Fruit fly (Drosophila melanogaster): ENCODE data around the gene Apl.

The Apl gene

dm6 chr3L:16602736-16603144 lies 7.8 kb downstream of the Apl start, which contains the start of gene Arts (continued):
- TF ChIP-seq lola (GFP tag; optimal IDR thresholded peaks at IDR 0.05) (peak in 1 of 3 experiments; percentile 45), CG12391 (tag; optimal IDR thresholded peaks at IDR 0.05) (peak; percentile 39), tup (GFP tag; optimal IDR thresholded peaks at IDR 0.05) (no peak), ERR (GFP tag; optimal IDR thresholded peaks at IDR 0.05) (no peak), chif (GFP tag; optimal IDR thresholded peaks at IDR 0.05) (no peak), CG18476 (GFP tag; optimal IDR thresholded peaks at IDR 0.05) (no peak), CG12071 (GFP tag; optimal IDR thresholded peaks at IDR 0.05) (no peak), CG10462 (GFP tag; optimal IDR thresholded peaks at IDR 0.05) (no peak), Stat92E (GFP tag; optimal IDR thresholded peaks at IDR 0.05) (no peak), CG2199 (GFP tag; IDR thresholded peaks at IDR 0.05) (no peak), cwo (GFP tag; optimal IDR thresholded peaks at IDR 0.05) (no peak), fru (optimal IDR thresholded peaks at IDR 0.05) (no peak), CG3065 (GFP tag; optimal IDR thresholded peaks at IDR 0.05) (no peak), crol (GFP tag; IDR thresholded peaks at IDR 0.05) (no peak), Nf-YC (tag; optimal IDR thresholded peaks at IDR 0.05) (peak; percentile 40), CG15696 (tag; optimal IDR thresholded peaks at IDR 0.05) (peak; percentile 32), lilli (GFP tag; optimal IDR thresholded peaks at IDR 0.05) (peak; percentile 15), CG4424 (GFP tag; optimal IDR thresholded peaks at IDR 0.05) (peak; percentile 41), CG10431 (GFP tag; optimal IDR thresholded peaks at IDR 0.05) (no peak), CG30403 (GFP tag; optimal IDR thresholded peaks at IDR 0.05) (peak; percentile 20), CG4854 (GFP tag; optimal IDR thresholded peaks at IDR 0.05) (no peak), Xrp1 (GFP tag; IDR thresholded peaks at IDR 0.05) (no peak), CG1832 (GFP tag; optimal IDR thresholded peaks at IDR 0.05) (no peak), cas (GFP tag; IDR thresholded peaks at IDR 0.05) (no peak), kay (GFP tag; optimal IDR thresholded peaks at IDR 0.05) (no peak), pb (GFP tag; optimal IDR thresholded peaks at IDR 0.05) (no peak), CG15269 (tag; optimal IDR thresholded peaks at IDR 0.05) (peak; percentile 31), Xbp1 (GFP tag; optimal IDR thresholded peaks at IDR 0.05) (peak; percentile 33), caup (GFP tag; optimal IDR thresholded peaks at IDR 0.05; ENCODE audit: severe bottlenecking) (no peak), ind (GFP tag; optimal IDR thresholded peaks at IDR 0.05) (peak; percentile 4), Opbp (GFP tag; IDR thresholded peaks at IDR 0.05; ENCODE audit: partially characterized antibody) (no peak), so (GFP tag; IDR thresholded peaks at IDR 0.05) (no peak), Vsx1 (GFP tag; optimal IDR thresholded peaks at IDR 0.05) (peak; percentile 91), Hey (tag; optimal IDR thresholded peaks at IDR 0.05) (no peak), Trl (optimal IDR thresholded peaks at IDR 0.05) (no peak), Trl (GFP tag; optimal IDR thresholded peaks at IDR 0.05) (no peak), Med (GFP tag) (peak; percentile 24), CG31388 (GFP tag; optimal IDR thresholded peaks at IDR 0.05) (no peak), fd3F (GFP tag; optimal IDR thresholded peaks at IDR 0.05) (no peak), CG8924 (tag; optimal IDR thresholded peaks at IDR 0.05) (peak; percentile 20), CG14860 (GFP tag; IDR thresholded peaks at IDR 0.05; ENCODE audit: partially characterized antibody) (no peak), nau (GFP tag; optimal IDR thresholded peaks at IDR 0.05) (no peak), Mes4 (GFP tag; optimal IDR thresholded peaks at IDR 0.05) (no peak), otp (GFP tag; IDR thresholded peaks at IDR 0.05) (no peak), jumu (GFP tag; optimal IDR thresholded peaks at IDR 0.05) (no peak), CG32772 (GFP tag; IDR thresholded peaks at IDR 0.05) (no peak), hth (optimal IDR thresholded peaks at IDR 0.05) (no peak), CG8388 (GFP tag; optimal IDR thresholded peaks at IDR 0.05) (peak; percentile 14), Adf1 (GFP tag; IDR thresholded peaks at IDR 0.05) (no peak), CG15601 (tag; optimal IDR thresholded peaks at IDR 0.05) (no peak), CG42726 (GFP tag; IDR thresholded peaks at IDR 0.05; ENCODE audit: partially characterized antibody) (no peak), CG16813 (GFP tag; IDR thresholded peaks at IDR 0.05; ENCODE audit: partially characterized antibody) (no peak)

Measured in whole organism, embryonic.